Worm (Caenorhabditis elegans): Measurements from ENCODE around the gene F23B2.7.
A peak's percentile ranks its signal among the peaks of the same experiment; 100 is the strongest.
"Not testable (repeated sequence)": the region's sequence is repeated elsewhere in the genome, so short reads cannot be mapped to it uniquely, and the experiment has no call there.

Gene F23B2.7

ce11 chrIV:9194524-9194923 is 44.2 kb downstream of the F23B2.7 start, which contains the start of gene C46C2.7:
C46C2.7 (plus strand) TSS chrIV:9194824.
- TF ChIP-seq lsy-2 (tag; optimal IDR thresholded peaks at IDR 0.05), result peak in 1 of 2 experiments; percentile 16
- 0 out of 2 replicates have a peak, but pooled peaks have one; percentile 7 for TF ChIP-seq lin-38 (GFP tag; IDR thresholded peaks at IDR 0.05)

ce11 chrIV:9196023-9196636 is 45.9 kb downstream of the F23B2.7 start:
- TF ChIP-seq F49E8.2 (tag; optimal IDR thresholded peaks at IDR 0.05; ENCODE audit: borderline replicate concordance) (peak; percentile 93), Y48G9A.11 (GFP tag; IDR thresholded peaks at IDR 0.05) (peak; percentile 99), lim-7 (GFP tag; IDR thresholded peaks at IDR 0.05) (0 out of 2 replicates have a peak, but pooled peaks have one; percentile 45), ZK337.2 (GFP tag; IDR thresholded peaks at IDR 0.05) (peak; percentile 96), tag-97 (GFP tag; IDR thresholded peaks at IDR 0.05) (peak; percentile 89; the same call in 1 of the 2 replicates), T26A8.4 (GFP tag; IDR thresholded peaks at IDR 0.05) (peak; percentile 98), F44E2.7 (GFP tag; IDR thresholded peaks at IDR 0.05) (peak; percentile 83), lin-1 (GFP tag; IDR thresholded peaks at IDR 0.05) (peak; percentile 95), nhr-42 (GFP tag; IDR thresholded peaks at IDR 0.05) (peak; percentile 98), pha-4 (GFP tag; IDR thresholded peaks at IDR 0.05) (peak; percentile 93), ctbp-1 (GFP tag; IDR thresholded peaks at IDR 0.05) (peak; percentile 84), lsy-2 (tag; optimal IDR thresholded peaks at IDR 0.05) (peak in 1 of 2 experiments; percentile 33), lin-29 (GFP tag; IDR thresholded peaks at IDR 0.05) (peak; percentile 97), D1046.2 (GFP tag; IDR thresholded peaks at IDR 0.05) (peak; percentile 96), duxl-1 (tag; optimal IDR thresholded peaks at IDR 0.05; ENCODE audit: poor library complexity) (peak; percentile 56), hmg-1.1 (GFP tag; IDR thresholded peaks at IDR 0.05) (peak; percentile 79), madf-9 (GFP tag; conservative IDR thresholded peaks at IDR 0.05) (peak; percentile 95), dmd-6 (GFP tag; IDR thresholded peaks at IDR 0.05) (peak; percentile 98), daf-19 (GFP tag; conservative IDR thresholded peaks at IDR 0.05) (peak; percentile 94), dve-1 (tag; optimal IDR thresholded peaks at IDR 0.05; ENCODE audit: insufficient read depth) (peak; percentile 31), arid-1 (GFP tag; conservative IDR thresholded peaks at IDR 0.05) (peak; percentile 97), snpc-1.2 (GFP tag; IDR thresholded peaks at IDR 0.05) (peak; percentile 99), madf-5 (GFP tag; IDR thresholded peaks at IDR 0.05) (peak; percentile 87 to 98; a peak in 3 of 4 replicates), ceh-44 (GFP tag; IDR thresholded peaks at IDR 0.05) (peak; percentile 97), tra-1 (GFP tag; IDR thresholded peaks at IDR 0.05) (peak; percentile 99), Y105C5A.15 (GFP tag; IDR thresholded peaks at IDR 0.05) (0 out of 2 replicates have a peak, but pooled peaks have one; percentile 72), lin-38 (GFP tag; IDR thresholded peaks at IDR 0.05) (peak; percentile 97), aha-1 (tag) (peak; percentile 9), dmd-8 (GFP tag; IDR thresholded peaks at IDR 0.05) (peak; percentile 86), zip-11 (GFP tag; IDR thresholded peaks at IDR 0.05) (0 out of 2 replicates have a peak, but pooled peaks have one; percentile 56), nhr-48 (tag; optimal IDR thresholded peaks at IDR 0.05) (peak; percentile 11), php-3 (GFP tag; IDR thresholded peaks at IDR 0.05) (peak; percentile 95), mdt-29 (GFP tag; IDR thresholded peaks at IDR 0.05) (peak; percentile 97), spr-1 (tag; optimal IDR thresholded peaks at IDR 0.05) (peak; percentile 29), ceh-20 (GFP tag; IDR thresholded peaks at IDR 0.05) (peak; percentile 95), mes-2 (tag; optimal IDR thresholded peaks at IDR 0.05; ENCODE audit: poor library complexity, severe bottlenecking) (peak; percentile 81), unc-130 (GFP tag; optimal IDR thresholded peaks at IDR 0.05) (peak; percentile 66), vab-7 (GFP tag; IDR thresholded peaks at IDR 0.05) (peak; percentile 89), nhr-102 (tag; optimal IDR thresholded peaks at IDR 0.05) (peak; percentile 80), nhr-41 (GFP tag; IDR thresholded peaks at IDR 0.05) (peak; percentile 71; the same call in 1 of the 2 replicates), zfp-3 (GFP tag; conservative IDR thresholded peaks at IDR 0.05) (peak; percentile 98), dmd-9 (GFP tag; IDR thresholded peaks at IDR 0.05) (peak; percentile 96), mxl-2 (GFP tag; conservative IDR thresholded peaks at IDR 0.05) (peak; percentile 89), Y75B8A.6 (GFP tag; IDR thresholded peaks at IDR 0.05) (peak; percentile 92), T20F7.1 (GFP tag; optimal IDR thresholded peaks at IDR 0.05) (peak; percentile 76)
- TF ChIP-seq pha-4 (tag; optimal IDR thresholded peaks at IDR 0.05), result not testable (repeated sequence)
